Fruit fly (Drosophila melanogaster) whole organism, embryonic: Measurements from ENCODE around the gene CG31287.

Experiments used
- ATbp ChIP-seq: fragments of 200-800 bp; sonication (Bioruptor generic); optimal IDR thresholded peaks from 2 replicates; lab custom pipeline; 2017; ENCODE audit warnings: missing biosample characterization, mild to moderate bottlenecking, missing genetic modification characterization, missing genetic modification reagents
- CG10209 ChIP-seq: fragments of 200-800 bp; sonication (Bioruptor generic); optimal IDR thresholded peaks from 3 replicates; lab custom pipeline; 2017; ENCODE audit warnings: missing biosample characterization, mild to moderate bottlenecking, missing genetic modification characterization, missing genetic modification reagents
- CG10274 ChIP-seq: fragments of 200-800 bp; sonication (Bioruptor generic); optimal IDR thresholded peaks from 3 replicates; lab custom pipeline; 2017; ENCODE audit warnings: missing biosample characterization, mild to moderate bottlenecking, missing genetic modification characterization
- CG10543 ChIP-seq: fragments of 200-800 bp; sonication (Bioruptor generic); optimal IDR thresholded peaks from 3 replicates; lab custom pipeline; 2017; ENCODE audit warnings: missing biosample characterization, mild to moderate bottlenecking, missing genetic modification characterization, moderate library complexity
- CG12659 ChIP-seq: fragments of 200-800 bp; sonication (Bioruptor generic); optimal IDR thresholded peaks from 3 replicates; lab custom pipeline; 2017; ENCODE audit warnings: mild to moderate bottlenecking, missing biosample characterization, missing genetic modification reagents, missing genetic modification characterization
- CG14014 ChIP-seq: fragments of 200-800 bp; sonication (Bioruptor generic); IDR thresholded peaks from 2 replicates; pipeline ENCODE4 v1.3.6; 2022; ENCODE audit warnings: missing biosample characterization, missing genetic modification characterization
- CG15269 ChIP-seq: fragments of 200-800 bp; sonication (Bioruptor generic); optimal IDR thresholded peaks from 2 replicates; lab custom pipeline; 2018; ENCODE audit warnings: missing biosample characterization, mild to moderate bottlenecking, missing genetic modification characterization, moderate library complexity
- CG18764 ChIP-seq: fragments of 200-800 bp; sonication (Bioruptor generic); optimal IDR thresholded peaks from 3 replicates; lab custom pipeline; 2016; ENCODE audit warnings: missing biosample characterization, missing genetic modification characterization
- CG30403 ChIP-seq: fragments of 200-800 bp; sonication (Bioruptor generic); optimal IDR thresholded peaks from 3 replicates; lab custom pipeline; 2016; ENCODE audit warnings: missing biosample characterization, missing genetic modification characterization
- CG3065 ChIP-seq: fragments of 200-800 bp; sonication (Bioruptor generic); optimal IDR thresholded peaks from 2 replicates; lab custom pipeline; 2016; ENCODE audit warnings: missing biosample characterization, missing genetic modification characterization
- CG31224 ChIP-seq: fragments of 200-800 bp; sonication (Bioruptor generic); IDR thresholded peaks from 2 replicates; pipeline ENCODE4 v1.3.6; 2022; ENCODE audit warnings: missing biosample characterization, missing genetic modification characterization
- CG32532 ChIP-seq: fragments of 200-800 bp; sonication (Bioruptor generic); IDR thresholded peaks from 2 replicates; pipeline ENCODE4 v1.3.6; 2022; ENCODE audit warnings: missing biosample characterization, missing genetic modification characterization
- CG3847 ChIP-seq: fragments of 200-800 bp; sonication (Bioruptor generic); IDR thresholded peaks from 2 replicates; pipeline ENCODE4 v1.3.6; 2022; ENCODE audit warnings: missing biosample characterization, missing genetic modification characterization
- CG4404 ChIP-seq: fragments of 200-800 bp; sonication (Bioruptor generic); IDR thresholded peaks from 2 replicates; pipeline ENCODE4 v1.3.6; 2022; ENCODE audit warnings: missing biosample characterization, missing genetic modification characterization
- CG8290 ChIP-seq, 3 experiments: fragments of 200-800 bp; sonication (Bioruptor generic); optimal IDR thresholded peaks; 2 replicates each; lab custom pipeline; 2016 to 2019; ENCODE audit warnings: missing biosample characterization in 3 of 3, missing genetic modification characterization in 3 of 3, mild to moderate bottlenecking in 2 of 3, moderate library complexity in 1 of 3
- D ChIP-seq, 2 experiments: fragments of 200-800 bp in 1 of 2; fragments of >200 bp in 1 of 2; sonication (Bioruptor generic) in 1 of 2; optimal IDR thresholded peaks; 2 replicates in 1 of 2; 3 replicates in 1 of 2; lab custom pipeline; 2017; ENCODE audit warnings: mild to moderate bottlenecking in 1 of 2, missing biosample characterization in 1 of 2, missing genetic modification characterization in 1 of 2, missing genetic modification reagents in 1 of 2
- D19A ChIP-seq: fragments of 200-800 bp; optimal IDR thresholded peaks from 3 replicates; lab custom pipeline; 2019; ENCODE audit warnings: missing biosample characterization, mild to moderate bottlenecking, missing genetic modification characterization, moderate library complexity
- Dref ChIP-seq: fragments of 200-800 bp; sonication (Bioruptor generic); IDR thresholded peaks from 2 replicates; pipeline ENCODE4 v1.3.6; 2022; ENCODE audit warnings: missing biosample characterization, missing genetic modification characterization
- Drgx ChIP-seq: fragments of 200-800 bp; sonication (Bioruptor generic); IDR thresholded peaks from 2 replicates; pipeline ENCODE4 v1.3.6; 2022; ENCODE audit warnings: missing biosample characterization, missing genetic modification characterization
- Jarid2 ChIP-seq: fragments of 200-800 bp; sonication (Bioruptor generic); optimal IDR thresholded peaks from 3 replicates; lab custom pipeline; 2017; ENCODE audit warnings: mild to moderate bottlenecking, missing biosample characterization, missing genetic modification reagents, missing genetic modification characterization
- NfI ChIP-seq: fragments of 200-800 bp; sonication (Bioruptor generic); optimal IDR thresholded peaks from 3 replicates; lab custom pipeline; 2018; ENCODE audit warnings: missing biosample characterization, mild to moderate bottlenecking, missing genetic modification characterization, moderate library complexity
- PHDP ChIP-seq: fragments of 200-800 bp; sonication (Bioruptor generic); optimal IDR thresholded peaks from 3 replicates; lab custom pipeline; 2018; ENCODE audit warnings: missing biosample characterization, mild to moderate bottlenecking, missing genetic modification characterization, moderate library complexity
- Poxn ChIP-seq: fragments of 200-800 bp; sonication (Bioruptor generic); IDR thresholded peaks from 2 replicates; pipeline ENCODE4 v1.3.6; 2022; ENCODE audit warnings: missing biosample characterization, missing genetic modification characterization
- Rfx ChIP-seq: fragments of 200-800 bp; sonication (Bioruptor generic); IDR thresholded peaks from 2 replicates; pipeline ENCODE4 v1.3.6; 2022; ENCODE audit warnings: missing biosample characterization, missing genetic modification characterization
- Taf1 ChIP-seq: fragments of 200-800 bp; sonication (Bioruptor generic); IDR thresholded peaks from 2 replicates; pipeline ENCODE4 v1.3.6; 2022; ENCODE audit warnings: missing biosample characterization, missing genetic modification characterization
- aop ChIP-seq: fragments of 200-800 bp; sonication (Bioruptor generic); IDR thresholded peaks from 2 replicates; pipeline ENCODE4 v1.3.6; 2022; ENCODE audit warnings: missing biosample characterization, missing genetic modification characterization
- ato ChIP-seq: fragments of 200-800 bp; sonication (Bioruptor generic); IDR thresholded peaks from 2 replicates; pipeline ENCODE4 v1.3.6; 2022; ENCODE audit warnings: missing biosample characterization, missing genetic modification characterization; ENCODE audit not compliant: partially characterized antibody
- bbx ChIP-seq: fragments of 200-800 bp; sonication (Bioruptor generic); IDR thresholded peaks from 2 replicates; pipeline ENCODE4 v1.3.6; 2022; ENCODE audit warnings: missing biosample characterization, missing genetic modification characterization; ENCODE audit not compliant: partially characterized antibody
- chm ChIP-seq: fragments of 200-800 bp; sonication (Bioruptor generic); IDR thresholded peaks from 2 replicates; pipeline ENCODE4 v1.3.6; 2022; ENCODE audit warnings: missing biosample characterization, missing genetic modification characterization
- ci ChIP-seq: fragments of 200-800 bp; sonication (Bioruptor generic); IDR thresholded peaks from 3 replicates; pipeline ENCODE4 v1.3.6; 2022; ENCODE audit warnings: missing biosample characterization, missing genetic modification characterization
- da ChIP-seq: fragments of 200-800 bp; sonication (Bioruptor generic); optimal IDR thresholded peaks from 2 replicates; lab custom pipeline; 2016; ENCODE audit warnings: missing biosample characterization, missing genetic modification characterization
- gsb ChIP-seq: fragments of 200-800 bp; sonication (Bioruptor generic); IDR thresholded peaks from 2 replicates; pipeline ENCODE4 v1.3.6; 2022; ENCODE audit warnings: missing biosample characterization, missing genetic modification characterization
- hbn ChIP-seq: fragments of 200-800 bp; sonication (Bioruptor generic); IDR thresholded peaks from 2 replicates; pipeline ENCODE4 v1.3.6; 2022; ENCODE audit warnings: missing biosample characterization, missing genetic modification characterization; ENCODE audit not compliant: partially characterized antibody
- lab ChIP-seq: fragments of 200-800 bp; sonication (Bioruptor generic); optimal IDR thresholded peaks from 3 replicates; lab custom pipeline; 2017; ENCODE audit warnings: missing biosample characterization, missing genetic modification characterization, mild to moderate bottlenecking, moderate library complexity, missing genetic modification reagents
- lbe ChIP-seq: fragments of 200-800 bp; sonication (Bioruptor generic); optimal IDR thresholded peaks from 2 replicates; lab custom pipeline; 2016; ENCODE audit warnings: missing biosample characterization, mild to moderate bottlenecking, missing genetic modification characterization
- lmd ChIP-seq: fragments of 200-800 bp; sonication (Bioruptor generic); IDR thresholded peaks from 2 replicates; pipeline ENCODE4 v1.3.6; 2022; ENCODE audit warnings: missing biosample characterization, missing genetic modification characterization
- nerfin-2 ChIP-seq: fragments of 200-800 bp; sonication (Bioruptor generic); IDR thresholded peaks from 2 replicates; pipeline ENCODE4 v1.3.6; 2022; ENCODE audit warnings: missing biosample characterization, missing genetic modification characterization; ENCODE audit not compliant: partially characterized antibody
- nmo ChIP-seq: fragments of 200-800 bp; sonication (Bioruptor generic); optimal IDR thresholded peaks from 2 replicates; lab custom pipeline; 2018; ENCODE audit warnings: missing biosample characterization, mild to moderate bottlenecking, missing genetic modification characterization, moderate library complexity
- nom ChIP-seq: fragments of 200-800 bp; sonication (Bioruptor generic); optimal IDR thresholded peaks from 2 replicates; lab custom pipeline; 2017; ENCODE audit warnings: missing biosample characterization, missing genetic modification characterization, mild to moderate bottlenecking, moderate library complexity, missing genetic modification reagents
- pan ChIP-seq, 4 experiments: fragments of >200 bp in 3 of 4; fragments of 200-800 bp in 1 of 4; sonication (Bioruptor generic) in 1 of 4; optimal IDR thresholded peaks in 3 of 4; IDR thresholded peaks in 1 of 4; 2 replicates each; pipeline versions ENCODE4 v1.3.6 to Lab custom; 2017 to 2022; ENCODE audit warnings: missing biosample characterization in 2 of 4, missing genetic modification characterization in 2 of 4, mixed read lengths in 1 of 4
- pum ChIP-seq: fragments of 200-800 bp; sonication (Bioruptor generic); optimal IDR thresholded peaks from 2 replicates; lab custom pipeline; 2016; ENCODE audit warnings: missing biosample characterization, missing genetic modification characterization
- row ChIP-seq: fragments of 200-800 bp; sonication (Bioruptor generic); IDR thresholded peaks from 3 replicates; pipeline ENCODE4 v1.3.6; 2022; ENCODE audit warnings: missing biosample characterization, missing genetic modification characterization
- sens ChIP-seq: fragments of 200-800 bp; sonication (Bioruptor generic); peaks from one replicate; lab custom pipeline; 2016; ENCODE audit warnings: missing biosample characterization, missing genetic modification characterization
- slp2 ChIP-seq: fragments of 200-800 bp; sonication (Bioruptor generic); optimal IDR thresholded peaks from 2 replicates; lab custom pipeline; 2016; ENCODE audit warnings: missing biosample characterization, missing genetic modification characterization
- so ChIP-seq: fragments of 200-800 bp; sonication (Bioruptor generic); IDR thresholded peaks from 3 replicates; pipeline ENCODE4 v1.3.6; 2022; ENCODE audit warnings: missing biosample characterization, missing genetic modification characterization
- tgo ChIP-seq: fragments of 200-800 bp; sonication (Bioruptor generic); IDR thresholded peaks from 3 replicates; pipeline ENCODE4 v1.3.6; 2022; ENCODE audit warnings: missing biosample characterization, missing genetic modification characterization
- tup ChIP-seq: fragments of 200-800 bp; sonication (Bioruptor generic); optimal IDR thresholded peaks from 2 replicates; lab custom pipeline; 2016; ENCODE audit warnings: missing biosample characterization, mild to moderate bottlenecking, missing genetic modification characterization, moderate library complexity
- zfh2 ChIP-seq: fragments of 200-800 bp; sonication (Bioruptor generic); optimal IDR thresholded peaks from 2 replicates; lab custom pipeline; 2016; ENCODE audit warnings: missing biosample characterization, missing genetic modification characterization

CG31287 gene

DNA sequence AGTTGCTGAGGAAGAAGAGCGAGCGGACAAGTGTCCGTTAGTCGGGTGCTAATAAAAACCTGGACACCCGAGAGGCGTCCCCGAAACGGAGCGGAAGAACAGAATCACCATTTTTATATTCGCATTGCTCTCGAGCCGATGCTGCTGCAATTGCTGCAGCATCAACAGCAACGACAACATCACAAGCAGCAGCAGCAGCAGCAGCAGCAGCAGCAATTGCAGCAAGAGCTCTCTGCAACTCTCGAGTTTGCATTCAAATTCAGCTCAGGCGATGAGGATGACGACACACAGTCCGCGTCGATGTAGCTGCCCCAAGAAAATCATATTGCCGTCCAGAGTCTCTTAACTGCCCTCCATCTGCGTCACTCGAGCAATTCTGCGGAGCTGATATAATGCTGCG is 3.0 kb downstream of the CG31287 start (continued):
- 0 out of 2 replicates have a peak, but pooled peaks have one; percentile 8 for TF ChIP-seq CG31224 (GFP tag; lab: Robert Waterston, UW)
- TF ChIP-seq gsb = no peak
- TF ChIP-seq CG3847 (GFP tag; lab: Robert Waterston, UW) = 0 out of 2 replicates have a peak, but pooled peaks have one; percentile 18
- TF ChIP-seq zfh2 = no peak
- TF ChIP-seq lab (GFP tag; lab: Kevin White, UChicago) = peak; percentile 18
- TF ChIP-seq nom (GFP tag; lab: Kevin White, UChicago) = peak; percentile 73
- no peak for TF ChIP-seq aop (GFP tag; lab: Robert Waterston, UW)
- TF ChIP-seq CG14014 (GFP tag; lab: Robert Waterston, UW) = no peak
- no peak for TF ChIP-seq CG8290 (GFP tag; optimal IDR thresholded peaks at IDR 0.05; lab: Kevin White, UChicago)
- peak in 1 of 2 experiments; percentile 30 for TF ChIP-seq CG8290 (tag; optimal IDR thresholded peaks at IDR 0.05; lab: Kevin White, UChicago)
- TF ChIP-seq Rfx (GFP tag; lab: Robert Waterston, UW) = no peak
- 0 out of 3 replicates have a peak, but pooled peaks have one; percentile 17 for TF ChIP-seq so
- peak; percentile 60 for TF ChIP-seq chm (GFP tag; lab: Robert Waterston, UW)
- TF ChIP-seq tgo (GFP tag; lab: Robert Waterston, UW) = no peak
- TF ChIP-seq pum = no peak
- TF ChIP-seq row (GFP tag; lab: Robert Waterston, UW) = no peak
- peak; percentile 16 for TF ChIP-seq NfI (GFP tag; lab: Kevin White, UChicago)
- TF ChIP-seq ci (GFP tag; lab: Robert Waterston, UW) = peak; percentile 70; the same call in 2 of the 3 replicates
- TF ChIP-seq Drgx = peak; percentile 60
- TF ChIP-seq CG10209 (GFP tag; lab: Kevin White, UChicago) = no peak
- no peak for TF ChIP-seq slp2
- peak; percentile 61 for TF ChIP-seq sens (GFP tag; lab: Kevin White, UChicago)
- no peak for TF ChIP-seq CG10274 (GFP tag; lab: Kevin White, UChicago)
- TF ChIP-seq CG3065 = no peak
- TF ChIP-seq lmd = 0 out of 2 replicates have a peak, but pooled peaks have one; percentile 22
- TF ChIP-seq nerfin-2 (GFP tag; lab: Robert Waterston, UW) = 0 out of 2 replicates have a peak, but pooled peaks have one; percentile 26
- no peak for TF ChIP-seq da (GFP tag; lab: Kevin White, UChicago)
- no peak for TF ChIP-seq hbn
- TF ChIP-seq CG4404 = no peak
- TF ChIP-seq D19A (tag; lab: Kevin White, UChicago) = no peak
- TF ChIP-seq Poxn (GFP tag; lab: Robert Waterston, UW) = no peak
- TF ChIP-seq ATbp (GFP tag; lab: Kevin White, UChicago) = no peak
- TF ChIP-seq pan (optimal IDR thresholded peaks at IDR 0.05; lab: Kevin White, UChicago) = no peak
- peak in 1 of 2 experiments; percentile 10 for TF ChIP-seq pan (GFP tag; optimal IDR thresholded peaks at IDR 0.05 in 1 of 2, IDR thresholded peaks at IDR 0.05 in 1 of 2)

DNA sequence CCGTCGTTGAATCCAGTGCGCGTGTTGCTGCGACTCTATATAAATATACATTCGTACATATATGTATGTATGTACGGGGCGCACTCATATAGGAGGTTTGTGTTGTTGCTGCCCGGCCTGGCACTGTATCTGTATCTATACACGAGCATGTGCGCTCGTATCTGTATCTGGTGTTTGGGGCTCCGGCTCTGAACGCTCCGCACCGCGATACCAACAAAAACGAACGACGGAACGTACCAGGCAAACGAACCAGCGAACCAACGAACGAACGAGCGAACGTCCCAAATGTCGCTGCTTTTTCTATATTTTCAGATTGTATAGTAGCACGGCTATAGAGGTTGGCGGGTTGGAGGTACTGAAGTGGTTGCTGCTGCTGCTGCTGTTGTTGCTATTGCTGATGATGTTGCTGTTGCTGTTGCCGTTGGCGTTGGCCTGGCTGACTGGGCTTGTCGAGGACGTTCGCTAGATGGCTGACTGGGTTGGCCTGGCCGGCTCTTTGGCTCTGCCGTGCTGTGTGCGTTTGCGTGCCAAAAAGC is 4.0 kb downstream of the CG31287 start:
- TF ChIP-seq D (optimal IDR thresholded peaks at IDR 0.05; lab: Kevin White, UChicago) (no peak), D (GFP tag; optimal IDR thresholded peaks at IDR 0.05; lab: Kevin White, UChicago) (no peak), ato (0 out of 2 replicates have a peak, but pooled peaks have one; percentile 50), CG10543 (GFP tag; lab: Kevin White, UChicago) (peak; percentile 99), PHDP (peak; percentile 28), da (GFP tag; lab: Kevin White, UChicago) (peak; percentile 15), CG32532 (GFP tag; lab: Robert Waterston, UW) (0 out of 2 replicates have a peak, but pooled peaks have one; percentile 10), Dref (peak; percentile 28; the same call in 1 of the 2 replicates), Rfx (GFP tag; lab: Robert Waterston, UW) (peak; percentile 60), Jarid2 (GFP tag; lab: Kevin White, UChicago) (no peak), bbx (GFP tag; lab: Robert Waterston, UW) (peak; percentile 20; the same call in 1 of the 2 replicates), Taf1 (0 out of 2 replicates have a peak, but pooled peaks have one; percentile 16), CG30403 (GFP tag; lab: Kevin White, UChicago) (no peak), lbe (GFP tag; lab: Kevin White, UChicago) (peak; percentile 65), nmo (GFP tag; lab: Kevin White, UChicago) (no peak), CG18764 (no peak), CG12659 (peak; percentile 13), sens (GFP tag; lab: Kevin White, UChicago) (peak; percentile 81), tup (GFP tag; lab: Kevin White, UChicago) (no peak), CG15269 (tag; lab: Kevin White, UChicago) (peak; percentile 5), nom (GFP tag; lab: Kevin White, UChicago) (peak; percentile 11), lmd (0 out of 2 replicates have a peak, but pooled peaks have one; percentile 7)
